Worm (Caenorhabditis elegans): ENCODE results near the gene fbxb-72.

ce11 chrV:762340-762739 is 38.6 kb upstream of the fbxb-72 start, which contains the start of gene srp-2:
- TF ChIP-seq ref-1 (GFP tag; conservative IDR thresholded peaks at IDR 0.05) (no peak), T22C8.4 (GFP tag; IDR thresholded peaks at IDR 0.05) (no peak)

All from whole organism, midembryonic.